Fruit fly (Drosophila melanogaster) whole organism, embryonic: ENCODE data around the gene Liprin-alpha.

Experiments
- Bdp1 ChIP-seq: fragments of 200-800 bp; sonication (Bioruptor generic); optimal IDR thresholded peaks from 3 replicates; lab custom pipeline; 2016; ENCODE audit warnings: missing biosample characterization, missing genetic modification characterization
- C15 ChIP-seq: fragments of 200-800 bp; sonication (Bioruptor generic); IDR thresholded peaks from 3 replicates; pipeline ENCODE4 v1.3.6; 2022; ENCODE audit warnings: missing biosample characterization, missing genetic modification characterization
- CG13123 ChIP-seq: fragments of 200-800 bp; sonication (Bioruptor generic); optimal IDR thresholded peaks from 2 replicates; lab custom pipeline; 2016; ENCODE audit warnings: missing biosample characterization, missing genetic modification characterization
- CG13624 ChIP-seq: fragments of 200-800 bp; sonication (Bioruptor generic); optimal IDR thresholded peaks from 2 replicates; lab custom pipeline; 2016; ENCODE audit warnings: missing biosample characterization, missing genetic modification characterization
- CG14965 ChIP-seq: fragments of 200-800 bp; sonication (Bioruptor generic); optimal IDR thresholded peaks from 2 replicates; lab custom pipeline; 2016; ENCODE audit warnings: missing biosample characterization, missing genetic modification characterization, borderline replicate concordance
- CG15479 ChIP-seq: fragments of 200-800 bp; sonication (Bioruptor generic); optimal IDR thresholded peaks from 3 replicates; lab custom pipeline; 2019; ENCODE audit warnings: missing biosample characterization, mild to moderate bottlenecking, missing genetic modification characterization, moderate library complexity
- CG15601 ChIP-seq: fragments of 200-800 bp; sonication (Bioruptor generic); optimal IDR thresholded peaks from 3 replicates; lab custom pipeline; 2019; ENCODE audit warnings: missing biosample characterization, mild to moderate bottlenecking, missing genetic modification characterization, moderate library complexity
- CG17802 ChIP-seq: fragments of 200-800 bp; sonication (Bioruptor generic); optimal IDR thresholded peaks from 2 replicates; lab custom pipeline; 2018; ENCODE audit warnings: missing biosample characterization, mild to moderate bottlenecking, missing genetic modification characterization, moderate library complexity
- CG17912 ChIP-seq: fragments of 200-800 bp; sonication (Bioruptor generic); optimal IDR thresholded peaks from 2 replicates; lab custom pipeline; 2018; ENCODE audit warnings: missing biosample characterization, mild to moderate bottlenecking, missing genetic modification characterization
- CG2875 ChIP-seq: fragments of 200-800 bp; sonication (Bioruptor generic); optimal IDR thresholded peaks from 2 replicates; lab custom pipeline; 2017; ENCODE audit warnings: missing biosample characterization, mild to moderate bottlenecking, missing genetic modification characterization, missing genetic modification reagents
- CG3163 ChIP-seq: fragments of 200-800 bp; sonication (Bioruptor generic); optimal IDR thresholded peaks from 3 replicates; lab custom pipeline; 2016; ENCODE audit warnings: missing biosample characterization, missing genetic modification characterization
- CG3281 ChIP-seq: fragments of 200-800 bp; sonication (Bioruptor generic); optimal IDR thresholded peaks from 3 replicates; lab custom pipeline; 2017; ENCODE audit warnings: missing biosample characterization, mild to moderate bottlenecking, missing genetic modification characterization
- CG33213 ChIP-seq: fragments of 200-800 bp; sonication (Bioruptor generic); optimal IDR thresholded peaks from 3 replicates; lab custom pipeline; 2016; ENCODE audit warnings: missing biosample characterization, missing genetic modification characterization
- CG3726 ChIP-seq: fragments of 200-800 bp; sonication (Bioruptor generic); IDR thresholded peaks from 3 replicates; pipeline ENCODE4, ENCODE4 v1.3.6; 2022; ENCODE audit warnings: missing biosample characterization, missing genetic modification characterization
- CG4328 ChIP-seq: fragments of 200-800 bp; sonication (Bioruptor generic); optimal IDR thresholded peaks from 3 replicates; lab custom pipeline; 2017; ENCODE audit warnings: missing biosample characterization, missing genetic modification reagents, missing genetic modification characterization
- CG7271 ChIP-seq: fragments of 200-800 bp; sonication (Bioruptor generic); optimal IDR thresholded peaks from 2 replicates; lab custom pipeline; 2018; ENCODE audit warnings: missing biosample characterization, mild to moderate bottlenecking, missing genetic modification characterization, moderate library complexity
- CG7372 ChIP-seq: fragments of 200-800 bp; sonication (Bioruptor generic); IDR thresholded peaks from 2 replicates; pipeline ENCODE4 v1.3.6; 2022; ENCODE audit warnings: missing biosample characterization, missing genetic modification characterization
- CG7745 ChIP-seq: fragments of 200-800 bp; sonication (Bioruptor generic); optimal IDR thresholded peaks from 2 replicates; lab custom pipeline; 2018; ENCODE audit warnings: missing biosample characterization, mild to moderate bottlenecking, missing genetic modification characterization, moderate library complexity
- CG8281 ChIP-seq: fragments of 200-800 bp; sonication (Bioruptor generic); optimal IDR thresholded peaks from 2 replicates; lab custom pipeline; 2018; ENCODE audit warnings: missing biosample characterization, mild to moderate bottlenecking, missing genetic modification characterization, moderate library complexity
- CG9817 ChIP-seq: fragments of 200-800 bp; sonication (Bioruptor generic); optimal IDR thresholded peaks from 2 replicates; lab custom pipeline; 2018; ENCODE audit warnings: missing biosample characterization, mild to moderate bottlenecking, missing genetic modification characterization, moderate library complexity
- Dbx ChIP-seq: fragments of 200-800 bp; sonication (Bioruptor generic); IDR thresholded peaks from 3 replicates; pipeline ENCODE4 v1.3.6; 2022; ENCODE audit warnings: missing biosample characterization, missing genetic modification characterization
- Fer1 ChIP-seq: fragments of 200-800 bp; sonication (Bioruptor generic); optimal IDR thresholded peaks from 2 replicates; lab custom pipeline; 2017; ENCODE audit warnings: missing biosample characterization, mild to moderate bottlenecking, missing genetic modification characterization
- GATAe ChIP-seq: fragments of 200-800 bp; sonication (Bioruptor generic); conservative IDR thresholded peaks from 2 replicates; pipeline ENCODE4 v1.3.6; 2022; ENCODE audit warnings: missing biosample characterization, missing genetic modification characterization
- HLH54F ChIP-seq: fragments of 200-800 bp; sonication (Bioruptor generic); optimal IDR thresholded peaks from 3 replicates; lab custom pipeline; 2016; ENCODE audit warnings: missing biosample characterization, missing genetic modification characterization
- HLHmδ ChIP-seq: fragments of 200-800 bp; sonication (Bioruptor generic); optimal IDR thresholded peaks from 2 replicates; lab custom pipeline; 2018; ENCODE audit warnings: missing biosample characterization, mild to moderate bottlenecking, missing genetic modification characterization, moderate library complexity
- HmgD ChIP-seq: fragments of 200-800 bp; sonication (Bioruptor generic); optimal IDR thresholded peaks from 3 replicates; lab custom pipeline; 2016; ENCODE audit warnings: missing biosample characterization, missing genetic modification characterization
- Jarid2 ChIP-seq: fragments of 200-800 bp; sonication (Bioruptor generic); optimal IDR thresholded peaks from 3 replicates; lab custom pipeline; 2017; ENCODE audit warnings: mild to moderate bottlenecking, missing biosample characterization, missing genetic modification reagents, missing genetic modification characterization
- Mad ChIP-seq: fragments of 200-800 bp; sonication (Bioruptor generic); optimal IDR thresholded peaks from 2 replicates; lab custom pipeline; 2016; ENCODE audit warnings: missing biosample characterization, missing genetic modification characterization
- Nf-YA ChIP-seq: fragments of 200-800 bp; sonication (Bioruptor generic); IDR thresholded peaks from 2 replicates; pipeline ENCODE4 v1.3.6; 2022; ENCODE audit warnings: missing biosample characterization, missing genetic modification characterization
- Nf-YB ChIP-seq: fragments of 200-800 bp; sonication (Bioruptor generic); optimal IDR thresholded peaks from 3 replicates; lab custom pipeline; 2019; ENCODE audit warnings: missing biosample characterization, mild to moderate bottlenecking, missing genetic modification characterization, moderate library complexity
- Oli ChIP-seq: fragments of 200-800 bp; sonication (Bioruptor generic); optimal IDR thresholded peaks from 2 replicates; lab custom pipeline; 2018; ENCODE audit warnings: missing biosample characterization, mild to moderate bottlenecking, missing genetic modification characterization, moderate library complexity
- Spps ChIP-seq: fragments of 200-800 bp; sonication (Bioruptor generic); optimal IDR thresholded peaks from 2 replicates; lab custom pipeline; 2018; ENCODE audit warnings: missing biosample characterization, mild to moderate bottlenecking, missing genetic modification characterization
- Sry-δ ChIP-seq: fragments of 200-800 bp; sonication (Bioruptor generic); optimal IDR thresholded peaks from 2 replicates; lab custom pipeline; 2016; ENCODE audit warnings: missing biosample characterization, missing genetic modification characterization
- TFAM ChIP-seq: fragments of 200-800 bp; sonication (Bioruptor generic); optimal IDR thresholded peaks from 2 replicates; lab custom pipeline; 2017; ENCODE audit warnings: missing biosample characterization, missing genetic modification characterization, inconsistent platforms
- corto ChIP-seq: fragments of 200-800 bp; sonication (Bioruptor generic); optimal IDR thresholded peaks from 2 replicates; lab custom pipeline; 2016; ENCODE audit warnings: missing biosample characterization, mild to moderate bottlenecking, missing genetic modification characterization, moderate library complexity
- dan ChIP-seq: fragments of 200-800 bp; sonication (Bioruptor generic); IDR thresholded peaks from 2 replicates; pipeline ENCODE4 v1.3.6; 2022; ENCODE audit warnings: missing biosample characterization, missing genetic modification characterization
- disco-r ChIP-seq: fragments of 200-800 bp; sonication (Bioruptor generic); optimal IDR thresholded peaks from 2 replicates; lab custom pipeline; 2016; ENCODE audit warnings: missing biosample characterization, missing genetic modification characterization
- dmrt11E ChIP-seq: fragments of 200-800 bp; sonication (Bioruptor generic); optimal IDR thresholded peaks from 3 replicates; lab custom pipeline; 2018; ENCODE audit warnings: missing biosample characterization, mild to moderate bottlenecking, missing genetic modification characterization, moderate library complexity
- gcm ChIP-seq: fragments of 200-800 bp; sonication (Bioruptor generic); optimal IDR thresholded peaks from 2 replicates; lab custom pipeline; 2019; ENCODE audit warnings: missing biosample characterization, mild to moderate bottlenecking, missing genetic modification characterization, moderate library complexity
- lab ChIP-seq: fragments of 200-800 bp; sonication (Bioruptor generic); optimal IDR thresholded peaks from 3 replicates; lab custom pipeline; 2017; ENCODE audit warnings: missing biosample characterization, missing genetic modification characterization, mild to moderate bottlenecking, moderate library complexity, missing genetic modification reagents
- lbe ChIP-seq: fragments of 200-800 bp; sonication (Bioruptor generic); optimal IDR thresholded peaks from 2 replicates; lab custom pipeline; 2016; ENCODE audit warnings: missing biosample characterization, mild to moderate bottlenecking, missing genetic modification characterization
- lmd ChIP-seq: fragments of 200-800 bp; sonication (Bioruptor generic); IDR thresholded peaks from 2 replicates; pipeline ENCODE4 v1.3.6; 2022; ENCODE audit warnings: missing biosample characterization, missing genetic modification characterization
- nerfin-1 ChIP-seq: fragments of 200-800 bp; sonication (Bioruptor generic); optimal IDR thresholded peaks from 3 replicates; lab custom pipeline; 2019; ENCODE audit warnings: missing biosample characterization, mild to moderate bottlenecking, missing genetic modification characterization, moderate library complexity
- oc ChIP-seq: fragments of 200-800 bp; sonication (Bioruptor generic); optimal IDR thresholded peaks from 2 replicates; lab custom pipeline; 2018; ENCODE audit warnings: missing biosample characterization, mild to moderate bottlenecking, missing genetic modification characterization, moderate library complexity
- odd ChIP-seq: fragments of 200-800 bp; sonication (Bioruptor generic); optimal IDR thresholded peaks from 2 replicates; lab custom pipeline; 2017; ENCODE audit warnings: missing biosample characterization, mild to moderate bottlenecking, missing genetic modification characterization
- pzg ChIP-seq: fragments of 200-800 bp; sonication (Bioruptor generic); optimal IDR thresholded peaks from 3 replicates; lab custom pipeline; 2018; ENCODE audit warnings: missing biosample characterization, mild to moderate bottlenecking, missing genetic modification characterization, moderate library complexity
- sr ChIP-seq: fragments of 200-800 bp; sonication (Bioruptor generic); IDR thresholded peaks from 3 replicates; pipeline ENCODE4 v1.3.6; 2022; ENCODE audit warnings: missing biosample characterization, missing genetic modification characterization
- stc ChIP-seq: fragments of 200-800 bp; sonication (Bioruptor generic); IDR thresholded peaks from 2 replicates; pipeline ENCODE4 v1.3.6; 2022; ENCODE audit warnings: missing biosample characterization, missing genetic modification characterization
- sug ChIP-seq: fragments of 200-800 bp; optimal IDR thresholded peaks from 2 replicates; lab custom pipeline; 2019; ENCODE audit warnings: missing biosample characterization, mild to moderate bottlenecking, missing genetic modification characterization, moderate library complexity
- vnd ChIP-seq: fragments of 200-800 bp; sonication (Bioruptor generic); IDR thresholded peaks from 3 replicates; pipeline ENCODE4 v1.3.6; 2022; ENCODE audit warnings: missing biosample characterization, missing genetic modification characterization; ENCODE audit not compliant: partially characterized antibody
- zfh1 ChIP-seq: fragments of 200-800 bp; sonication (Bioruptor generic); IDR thresholded peaks from 3 replicates; pipeline ENCODE4 v1.3.6; 2022; ENCODE audit warnings: missing biosample characterization, missing genetic modification characterization

Liprin-alpha gene

DNA sequence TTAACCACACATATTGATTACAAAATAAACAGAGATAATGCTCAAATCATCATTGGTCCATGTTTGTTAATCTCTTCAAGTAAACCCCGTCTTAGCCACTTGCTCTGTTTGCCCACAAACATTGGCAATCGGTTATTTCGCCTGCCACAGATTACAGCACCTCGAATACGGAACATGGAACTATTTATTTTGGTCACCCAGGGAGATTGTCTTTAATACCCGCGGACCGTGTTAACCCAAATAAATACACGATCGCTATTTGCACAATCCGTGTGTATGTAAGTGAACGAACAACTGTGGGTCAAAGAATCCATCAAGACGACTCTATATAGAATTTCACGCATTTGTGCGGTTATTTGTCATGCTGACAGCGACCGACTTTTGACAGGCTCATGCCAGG, 23.0 kb upstream of the Liprin-alpha start (continued):
- TF ChIP-seq HmgD (GFP tag; lab: Kevin White, UChicago) (no peak), Dbx (no peak), Mad (GFP tag; lab: Kevin White, UChicago) (no peak), CG3281 (GFP tag; lab: Kevin White, UChicago) (no peak), odd (GFP tag; lab: Kevin White, UChicago) (peak; percentile 46), stc (no peak), Bdp1 (peak; percentile 55), Jarid2 (GFP tag; lab: Kevin White, UChicago) (no peak), CG7745 (tag; lab: Kevin White, UChicago) (peak; percentile 74), lmd (no peak), CG15601 (no peak), C15 (no peak), Spps (no peak), GATAe (GFP tag; lab: Robert Waterston, UW) (no peak), Nf-YB (GFP tag; lab: Kevin White, UChicago) (peak; percentile 37), TFAM (GFP tag; lab: Kevin White, UChicago) (no peak), CG33213 (GFP tag; lab: Kevin White, UChicago) (peak; percentile 20), pzg (GFP tag; lab: Kevin White, UChicago) (no peak), zfh1 (GFP tag; lab: Robert Waterston, UW) (peak; percentile 60; the same call in 2 of the 3 replicates), CG17912 (GFP tag; lab: Kevin White, UChicago) (no peak), gcm (peak; percentile 17), disco-r (GFP tag; lab: Kevin White, UChicago) (no peak), CG4328 (GFP tag; lab: Kevin White, UChicago) (no peak), CG14965 (GFP tag; lab: Kevin White, UChicago) (peak; percentile 38), HLHmδ (GFP tag; lab: Kevin White, UChicago) (peak; percentile 2), CG13624 (GFP tag; lab: Kevin White, UChicago) (no peak), CG7271 (tag; lab: Kevin White, UChicago) (peak; percentile 80), vnd (no peak), lbe (no peak), nerfin-1 (no peak), Fer1 (GFP tag; lab: Kevin White, UChicago) (no peak), CG2875 (GFP tag; lab: Kevin White, UChicago) (peak; percentile 53), CG15479 (GFP tag; lab: Kevin White, UChicago) (peak; percentile 91), sug (tag; lab: Kevin White, UChicago) (no peak), HLH54F (GFP tag; lab: Kevin White, UChicago) (no peak), Nf-YA (GFP tag; lab: Robert Waterston, UW) (no peak), lab (GFP tag; lab: Kevin White, UChicago) (peak; percentile 14), corto (no peak), Sry-δ (no peak), dan (GFP tag; lab: Robert Waterston, UW) (no peak), Oli (tag; lab: Kevin White, UChicago) (no peak), CG17802 (tag; lab: Kevin White, UChicago) (no peak), oc (peak; percentile 10), CG3726 (GFP tag; lab: Robert Waterston, UW) (no peak), CG3163 (GFP tag; lab: Kevin White, UChicago) (peak; percentile 8), CG9817 (tag; lab: Kevin White, UChicago) (no peak), CG13123 (GFP tag; lab: Kevin White, UChicago) (peak; percentile 33), dmrt11E (tag; lab: Kevin White, UChicago) (peak; percentile 77), sr (GFP tag; lab: Robert Waterston, UW) (no peak), CG7372 (GFP tag; lab: Robert Waterston, UW) (no peak), CG8281 (tag; lab: Kevin White, UChicago) (peak; percentile 9)
